Fruit fly (Drosophila melanogaster) whole organism, larva: Measurements from ENCODE around the gene JMJD4.
A peak's percentile ranks its signal among the peaks of the same experiment; 100 is the strongest.

Experiments
- noc ChIP-seq: fragments of 200-800 bp; sonication (Bioruptor generic); optimal IDR thresholded peaks from 3 replicates; lab custom pipeline; 2019; ENCODE audit warnings: missing biosample characterization, mild to moderate bottlenecking, missing genetic modification characterization, moderate library complexity

JMJD4 gene

dm6 chr2L:18146618-18147099, 12.4 kb downstream of the JMJD4 start:
- peak; percentile 26 for TF ChIP-seq noc

- TF ChIP-seq noc: no peak
Measured at dm6 chr2L:18145826-18146225, 13.2 kb downstream of the JMJD4 start.

dm6 chr2L:18145253-18145652, 13.8 kb downstream of the JMJD4 start:
- peak; percentile 70 for TF ChIP-seq noc

dm6 chr2L:18144268-18144834, 14.7 kb downstream of the JMJD4 start:
- TF ChIP-seq noc: no peak

- TF ChIP-seq noc: no peak
Measured at dm6 chr2L:18143176-18143575, 15.9 kb downstream of the JMJD4 start.

dm6 chr2L:18141471-18142345, 17.4 kb downstream of the JMJD4 start:
- peak; percentile 78 for TF ChIP-seq noc

- no peak for TF ChIP-seq noc
Measured at dm6 chr2L:18140544-18140943, 18.5 kb downstream of the JMJD4 start.

dm6 chr2L:18137591-18138247, 21.4 kb downstream of the JMJD4 start, which contains the start of gene kel:
kel (minus strand) TSS chr2L:18138083.
- TF ChIP-seq noc: peak; percentile 49

- TF ChIP-seq noc: peak; percentile 87
Measured at dm6 chr2L:18136427-18136857, 22.6 kb downstream of the JMJD4 start.

- no peak for TF ChIP-seq noc
Measured at dm6 chr2L:18134615-18135014, 24.5 kb downstream of the JMJD4 start.

dm6 chr2L:18125649-18126048, 33.4 kb downstream of the JMJD4 start, which contains the start of gene Grl36b:
Grl36b (minus strand) TSS chr2L:18125749.
- TF ChIP-seq noc: no peak

- no peak for TF ChIP-seq noc
Measured at dm6 chr2L:18122920-18123319, 36.2 kb downstream of the JMJD4 start.

- no peak for TF ChIP-seq noc
Measured at dm6 chr2L:18122231-18122551, 36.9 kb downstream of the JMJD4 start.

dm6 chr2L:18121367-18122230, 37.5 kb downstream of the JMJD4 start:
- TF ChIP-seq noc: no peak

dm6 chr2L:18119643-18120042, 39.4 kb downstream of the JMJD4 start, which contains the start of gene CG5758:
CG5758 (plus strand) TSS chr2L:18119995.
- TF ChIP-seq noc: peak; percentile 18

- no peak for TF ChIP-seq noc
Measured at dm6 chr2L:18115104-18115503, 44.0 kb downstream of the JMJD4 start.
